Fruit fly (Drosophila melanogaster): ENCODE measurements around the gene CG10013.

dm6 chr3R:12367464-12367863, 44.1 kb downstream of the CG10013 start, which contains the start of gene GstD9:
- TF ChIP-seq CG8478 (optimal IDR thresholded peaks at IDR 0.05) = no peak
- TF ChIP-seq CTCF (optimal IDR thresholded peaks at IDR 0.05) = no peak
